Worm (Caenorhabditis elegans) whole organism, L2 larva: ENCODE measurements around the gene F31E8.4.

Experiments
- C34F6.9 ChIP-seq: fragments of 150-350 bp; optimal IDR thresholded peaks from 2 replicates; lab custom pipeline; 2014; ENCODE audit warnings: missing biosample characterization, missing genetic modification characterization
- F13H6.1 ChIP-seq: sonication (generic microtip); optimal IDR thresholded peaks from 2 replicates; lab custom pipeline; 2016; ENCODE audit warnings: missing genetic modification characterization, missing compliant biosample characterization
- R02D3.7 ChIP-seq: fragments of 150-350 bp; optimal IDR thresholded peaks from 2 replicates; lab custom pipeline; 2014; ENCODE audit warnings: missing biosample characterization, missing genetic modification characterization
- Y55F3AM.14 ChIP-seq: fragments of 200-800 bp; sonication (Bioruptor generic); optimal IDR thresholded peaks from 2 replicates; lab custom pipeline; 2018; ENCODE audit warnings: mild to moderate bottlenecking, missing genetic modification characterization, missing compliant biosample characterization
- ZK546.5 ChIP-seq: sonication (generic microtip); optimal IDR thresholded peaks from 2 replicates; lab custom pipeline; 2017; ENCODE audit warnings: missing biosample characterization, missing genetic modification characterization
- aly-2 ChIP-seq: fragments of 150-350 bp; optimal IDR thresholded peaks from 2 replicates; lab custom pipeline; 2014; ENCODE audit warnings: missing biosample characterization, missing genetic modification characterization
- ama-1 ChIP-seq: fragments of 150-350 bp; optimal IDR thresholded peaks from 2 replicates; lab custom pipeline; 2018; ENCODE audit warnings: inconsistent platforms
- blmp-1 ChIP-seq: sonication (generic microtip); optimal IDR thresholded peaks from 2 replicates; lab custom pipeline; 2017; ENCODE audit warnings: missing genetic modification characterization, mild to moderate bottlenecking, missing compliant biosample characterization, antibody characterized with exemption, moderate library complexity; ENCODE audit not compliant: insufficient read depth
- ceh-16 ChIP-seq: fragments of 150-350 bp; optimal IDR thresholded peaks from 2 replicates; lab custom pipeline; 2014; ENCODE audit warnings: missing biosample characterization, missing genetic modification characterization
- ceh-82 ChIP-seq: fragments of 150-350 bp; optimal IDR thresholded peaks from 2 replicates; lab custom pipeline; 2014; ENCODE audit warnings: missing biosample characterization, missing genetic modification characterization
- crh-2 ChIP-seq: sonication (generic microtip); optimal IDR thresholded peaks from 2 replicates; lab custom pipeline; 2017; ENCODE audit warnings: missing biosample characterization, missing genetic modification characterization
- dmd-4 ChIP-seq: sonication (generic microtip); optimal IDR thresholded peaks from 2 replicates; lab custom pipeline; 2017; ENCODE audit warnings: missing biosample characterization, missing genetic modification characterization
- egl-27 ChIP-seq: sonication (generic microtip); optimal IDR thresholded peaks from 3 replicates; lab custom pipeline; 2017; ENCODE audit warnings: missing biosample characterization, missing genetic modification reagents, missing genetic modification characterization
- elt-1 ChIP-seq: fragments of 150-350 bp; optimal IDR thresholded peaks from 2 replicates; lab custom pipeline; 2014; ENCODE audit warnings: missing biosample characterization, missing genetic modification characterization
- elt-3 ChIP-seq: sonication (generic microtip); optimal IDR thresholded peaks from 2 replicates; lab custom pipeline; 2017; ENCODE audit warnings: missing biosample characterization, missing genetic modification characterization
- fos-1 ChIP-seq: fragments of 150-350 bp; optimal IDR thresholded peaks from 2 replicates; lab custom pipeline; 2014; ENCODE audit warnings: missing biosample characterization, missing genetic modification characterization
- lin-11 ChIP-seq: fragments of 150-350 bp; sonication (generic microtip); optimal IDR thresholded peaks from 2 replicates; lab custom pipeline; 2014; ENCODE audit warnings: missing biosample characterization, missing genetic modification characterization, inconsistent platforms, mixed read lengths
- lin-13 ChIP-seq: fragments of 150-350 bp; optimal IDR thresholded peaks from 2 replicates; lab custom pipeline; 2014; ENCODE audit warnings: missing biosample characterization, missing genetic modification reagents, missing genetic modification characterization
- lin-39 ChIP-seq: fragments of 150-350 bp; optimal IDR thresholded peaks from 2 replicates; lab custom pipeline; 2014; ENCODE audit warnings: missing biosample characterization, missing genetic modification reagents, missing genetic modification characterization
- lsy-2 ChIP-seq, 2 experiments: fragments of 150-350 bp in 1 of 2; sonication (generic microtip) in 1 of 2; optimal IDR thresholded peaks; 2 replicates each; lab custom pipeline; 2014 to 2017; ENCODE audit warnings: missing biosample characterization in 2 of 2, missing genetic modification characterization in 2 of 2
- mab-5 ChIP-seq: fragments of 150-350 bp; optimal IDR thresholded peaks from 2 replicates; lab custom pipeline; 2014; ENCODE audit warnings: missing biosample characterization, missing genetic modification characterization
- mbf-1 ChIP-seq: sonication (generic microtip); optimal IDR thresholded peaks from 2 replicates; lab custom pipeline; 2017; ENCODE audit warnings: missing biosample characterization, missing genetic modification characterization
- mdl-1 ChIP-seq, 2 experiments: fragments of 150-350 bp in 1 of 2; sonication (generic microtip) in 1 of 2; optimal IDR thresholded peaks; 2 replicates each; lab custom pipeline; 2017; ENCODE audit warnings: missing biosample characterization in 2 of 2, missing genetic modification characterization in 2 of 2
- nhr-12 ChIP-seq: fragments of 150-350 bp; optimal IDR thresholded peaks from 2 replicates; lab custom pipeline; 2014; ENCODE audit warnings: missing biosample characterization, missing genetic modification characterization
- nhr-129 ChIP-seq: fragments of 150-350 bp; optimal IDR thresholded peaks from 2 replicates; lab custom pipeline; 2014; ENCODE audit warnings: missing biosample characterization, missing genetic modification characterization
- nhr-21 ChIP-seq: fragments of 150-350 bp; optimal IDR thresholded peaks from 2 replicates; lab custom pipeline; 2014; ENCODE audit warnings: missing biosample characterization, missing genetic modification characterization
- nhr-25 ChIP-seq: fragments of 150-350 bp; sonication (generic microtip); optimal IDR thresholded peaks from 3 replicates; lab custom pipeline; 2014; ENCODE audit warnings: missing biosample characterization, missing genetic modification characterization
- nhr-6 ChIP-seq: fragments of 150-350 bp; optimal IDR thresholded peaks from 2 replicates; lab custom pipeline; 2014; ENCODE audit warnings: missing biosample characterization, missing genetic modification characterization
- nhr-77 ChIP-seq: fragments of 150-350 bp; optimal IDR thresholded peaks from 2 replicates; lab custom pipeline; 2014; ENCODE audit warnings: missing biosample characterization, missing genetic modification characterization
- sem-4 ChIP-seq: fragments of 150-350 bp; optimal IDR thresholded peaks from 2 replicates; lab custom pipeline; 2014; ENCODE audit warnings: missing biosample characterization, missing genetic modification reagents, missing genetic modification characterization
- skn-1 ChIP-seq: sonication (generic microtip); optimal IDR thresholded peaks from 2 replicates; lab custom pipeline; 2017; ENCODE audit warnings: missing biosample characterization, missing genetic modification characterization
- sma-3 ChIP-seq: sonication (generic microtip); optimal IDR thresholded peaks from 2 replicates; lab custom pipeline; 2016; ENCODE audit warnings: missing genetic modification reagents, missing genetic modification characterization, missing compliant biosample characterization
- sma-9 ChIP-seq, 2 experiments: fragments of 150-350 bp in 1 of 2; sonication (generic microtip) in 1 of 2; optimal IDR thresholded peaks; 2 replicates each; lab custom pipeline; 2014 to 2016; ENCODE audit warnings: missing genetic modification characterization in 2 of 2, mild to moderate bottlenecking in 1 of 2, missing biosample characterization in 1 of 2, missing compliant biosample characterization in 1 of 2, missing genetic modification reagents in 1 of 2, moderate library complexity in 1 of 2
- snpc-4 ChIP-seq: fragments of 150-350 bp; optimal IDR thresholded peaks from 2 replicates; lab custom pipeline; 2014; ENCODE audit warnings: missing biosample characterization, missing genetic modification characterization
- unc-39 ChIP-seq: fragments of 150-350 bp; optimal IDR thresholded peaks from 2 replicates; lab custom pipeline; 2014; ENCODE audit warnings: missing biosample characterization, missing genetic modification characterization
- unc-55 ChIP-seq: fragments of 150-350 bp; sonication (generic microtip); optimal IDR thresholded peaks from 3 replicates; lab custom pipeline; 2014; ENCODE audit warnings: missing biosample characterization, missing genetic modification reagents, missing genetic modification characterization
- unc-62 ChIP-seq: fragments of 150-350 bp; optimal IDR thresholded peaks from 2 replicates; lab custom pipeline; 2014; ENCODE audit warnings: missing biosample characterization, missing genetic modification reagents, missing genetic modification characterization
- zag-1 ChIP-seq: fragments of 150-350 bp; optimal IDR thresholded peaks from 2 replicates; lab custom pipeline; 2014; ENCODE audit warnings: missing biosample characterization, missing genetic modification characterization
- ztf-1 ChIP-seq: fragments of 200-800 bp; sonication (Bioruptor generic); conservative IDR thresholded peaks from 2 replicates; pipeline ENCODE4 v1.3.6; 2022; ENCODE audit warnings: missing genetic modification characterization, missing compliant biosample characterization
- ztf-11 ChIP-seq: sonication (generic microtip); optimal IDR thresholded peaks from 2 replicates; lab custom pipeline; 2017; ENCODE audit warnings: missing biosample characterization, missing genetic modification characterization
- ztf-4 ChIP-seq: fragments of 150-350 bp; optimal IDR thresholded peaks from 2 replicates; lab custom pipeline; 2014; ENCODE audit warnings: missing biosample characterization, missing genetic modification characterization

F31E8.4 gene

ce11 chrII:6825732-6826131, 25.8 kb upstream of the F31E8.4 start:
- TF ChIP-seq lsy-2 (tag; optimal IDR thresholded peaks at IDR 0.05; lab: Kevin White, UChicago) = peak in 1 of 2 experiments; percentile 42
- TF ChIP-seq R02D3.7 = no peak
- TF ChIP-seq sma-3 (GFP tag; lab: Kevin White, UChicago) = peak; percentile 41
- TF ChIP-seq snpc-4 (tag; lab: Kevin White, UChicago) = no peak
- no peak for TF ChIP-seq ztf-1 (GFP tag; lab: Robert Waterston, UW)
- TF ChIP-seq unc-39 = no peak
- no peak for TF ChIP-seq lin-39 (tag; lab: Kevin White, UChicago)
- TF ChIP-seq mab-5 (tag; lab: Kevin White, UChicago) = peak; percentile 91
- TF ChIP-seq F13H6.1 (tag; lab: Kevin White, UChicago) = peak; percentile 52
- TF ChIP-seq ama-1 (lab: Kevin White, UChicago) = no peak
- no peak for TF ChIP-seq lin-11 (tag; lab: Kevin White, UChicago)
- TF ChIP-seq nhr-6 (tag; lab: Kevin White, UChicago) = peak; percentile 34
- peak; percentile 78 for TF ChIP-seq ceh-16 (tag; lab: Kevin White, UChicago)
- TF ChIP-seq nhr-77 = no peak
- TF ChIP-seq skn-1 = no peak
- no peak for TF ChIP-seq elt-3
- TF ChIP-seq elt-1 = no peak
- no peak for TF ChIP-seq ceh-82 (tag; lab: Kevin White, UChicago)
- TF ChIP-seq nhr-21 (tag; lab: Kevin White, UChicago) = peak; percentile 74
- TF ChIP-seq sma-9 (GFP tag; optimal IDR thresholded peaks at IDR 0.05; lab: Kevin White, UChicago) = peak; percentile 82
- no peak for TF ChIP-seq sma-9 (tag; optimal IDR thresholded peaks at IDR 0.05; lab: Kevin White, UChicago)
- no peak for TF ChIP-seq nhr-12 (tag; lab: Kevin White, UChicago)
- TF ChIP-seq unc-62 (GFP tag; lab: Kevin White, UChicago) = peak; percentile 25
- peak; percentile 29 for TF ChIP-seq crh-2
- peak; percentile 21 to 24 for TF ChIP-seq mdl-1 (tag; optimal IDR thresholded peaks at IDR 0.05; lab: Kevin White, UChicago)
- TF ChIP-seq egl-27 (tag; lab: Kevin White, UChicago) = peak; percentile 41
- TF ChIP-seq ZK546.5 (tag; lab: Kevin White, UChicago) = no peak
- TF ChIP-seq blmp-1 (tag; lab: Kevin White, UChicago) = peak; percentile 90
- TF ChIP-seq C34F6.9 (tag; lab: Kevin White, UChicago) = no peak
- no peak for TF ChIP-seq fos-1 (tag; lab: Kevin White, UChicago)
- TF ChIP-seq sem-4 (tag; lab: Kevin White, UChicago) = peak; percentile 83
- no peak for TF ChIP-seq Y55F3AM.14 (GFP tag; lab: Kevin White, UChicago)
- TF ChIP-seq nhr-25 (tag; lab: Kevin White, UChicago) = peak; percentile 54
- TF ChIP-seq mbf-1 (tag; lab: Kevin White, UChicago) = no peak

- TF ChIP-seq zag-1 (tag; lab: Kevin White, UChicago) (no peak), ceh-16 (tag; lab: Kevin White, UChicago) (no peak), egl-27 (tag; lab: Kevin White, UChicago) (no peak), dmd-4 (tag; lab: Kevin White, UChicago) (no peak), fos-1 (tag; lab: Kevin White, UChicago) (peak; percentile 92), nhr-12 (tag; lab: Kevin White, UChicago) (no peak), sma-9 (GFP tag; optimal IDR thresholded peaks at IDR 0.05; lab: Kevin White, UChicago) (peak; percentile 82), sma-9 (tag; optimal IDR thresholded peaks at IDR 0.05; lab: Kevin White, UChicago) (no peak), lin-39 (tag; lab: Kevin White, UChicago) (no peak), nhr-21 (tag; lab: Kevin White, UChicago) (peak; percentile 33), ama-1 (lab: Kevin White, UChicago) (no peak), F13H6.1 (tag; lab: Kevin White, UChicago) (peak; percentile 32), ztf-1 (GFP tag; lab: Robert Waterston, UW) (no peak), nhr-129 (tag; lab: Kevin White, UChicago) (peak; percentile 14), nhr-77 (no peak), mdl-1 (tag; optimal IDR thresholded peaks at IDR 0.05; lab: Kevin White, UChicago) (peak in 1 of 2 experiments; percentile 15), unc-55 (GFP tag; lab: Kevin White, UChicago) (no peak), sem-4 (tag; lab: Kevin White, UChicago) (no peak), C34F6.9 (tag; lab: Kevin White, UChicago) (peak; percentile 11), aly-2 (tag; lab: Kevin White, UChicago) (no peak), ztf-4 (tag; lab: Kevin White, UChicago) (no peak), nhr-25 (tag; lab: Kevin White, UChicago) (no peak), ztf-11 (tag; lab: Kevin White, UChicago) (no peak), unc-39 (no peak), Y55F3AM.14 (GFP tag; lab: Kevin White, UChicago) (no peak), lin-13 (GFP tag; lab: Kevin White, UChicago) (no peak), skn-1 (no peak)
Observed at ce11 chrII:6824524-6824923, 24.6 kb upstream of the F31E8.4 start.
